Worm (Caenorhabditis elegans): ENCODE data around the gene ztf-20.
A peak's percentile ranks its signal among the peaks of the same experiment; 100 is the strongest.

Gene ztf-20

ce11 chrV:18980980-18981529, 21.1 kb upstream of the ztf-20 start, which contains the start of the genes mrps-35 and sws-1 (continued):
- TF ChIP-seq dmd-9 (GFP tag; IDR thresholded peaks at IDR 0.05) (peak; percentile 92), tra-1 (GFP tag; IDR thresholded peaks at IDR 0.05) (peak; percentile 85), dmd-6 (GFP tag; IDR thresholded peaks at IDR 0.05) (peak; percentile 64), hlh-30 (tag; optimal IDR thresholded peaks at IDR 0.05; ENCODE audit: insufficient read depth) (no peak), duxl-1 (tag; optimal IDR thresholded peaks at IDR 0.05; ENCODE audit: poor library complexity) (peak; percentile 70), dve-1 (tag; optimal IDR thresholded peaks at IDR 0.05; ENCODE audit: insufficient read depth) (peak; percentile 27), dpl-1 (GFP tag; optimal IDR thresholded peaks at IDR 0.05) (peak; percentile 96), nhr-6 (tag; optimal IDR thresholded peaks at IDR 0.05) (peak; percentile 67), hmg-1.1 (GFP tag; IDR thresholded peaks at IDR 0.05) (0 out of 2 replicates have a peak, but pooled peaks have one; percentile 38), F49E8.2 (tag; optimal IDR thresholded peaks at IDR 0.05; ENCODE audit: borderline replicate concordance) (peak; percentile 47), ZK337.2 (GFP tag; IDR thresholded peaks at IDR 0.05) (peak; percentile 92), hif-1 (tag; optimal IDR thresholded peaks at IDR 0.05) (peak in 1 of 2 experiments; percentile 87), unc-130 (GFP tag; optimal IDR thresholded peaks at IDR 0.05) (peak; percentile 79), hlh-11 (tag; optimal IDR thresholded peaks at IDR 0.05) (peak; percentile 0)

- TF ChIP-seq mxl-2 (GFP tag; conservative IDR thresholded peaks at IDR 0.05) (0 out of 2 replicates have a peak, but pooled peaks have one; percentile 7), tra-1 (GFP tag; IDR thresholded peaks at IDR 0.05) (0 out of 2 replicates have a peak, but pooled peaks have one; percentile 38), F26F4.8 (GFP tag; conservative IDR thresholded peaks at IDR 0.05) (0 out of 2 replicates have a peak, but pooled peaks have one; percentile 36)
These were observed 20.1 kb upstream of the ztf-20 start for ce11 chrV:18980091-18980490.

- TF ChIP-seq zag-1 (tag; optimal IDR thresholded peaks at IDR 0.05) (no peak), sdz-12 (GFP tag; optimal IDR thresholded peaks at IDR 0.05) (no peak), nhr-77 (tag; optimal IDR thresholded peaks at IDR 0.05) (no peak), dve-1 (tag; optimal IDR thresholded peaks at IDR 0.05; ENCODE audit: insufficient read depth) (peak; percentile 25), D1046.2 (GFP tag; IDR thresholded peaks at IDR 0.05) (no peak), daf-16 (GFP tag; optimal IDR thresholded peaks at IDR 0.05) (no peak), daf-16 (tag; optimal IDR thresholded peaks at IDR 0.05) (peak; percentile 65), nhr-237 (tag; optimal IDR thresholded peaks at IDR 0.05) (no peak), nhr-28 (tag; optimal IDR thresholded peaks at IDR 0.05) (peak; percentile 0), lin-1 (GFP tag; IDR thresholded peaks at IDR 0.05) (no peak), ctbp-1 (GFP tag; IDR thresholded peaks at IDR 0.05) (no peak), hlh-11 (tag; optimal IDR thresholded peaks at IDR 0.05) (peak; percentile 28), pqm-1 (tag; optimal IDR thresholded peaks at IDR 0.05) (peak; percentile 45), lin-39 (tag; optimal IDR thresholded peaks at IDR 0.05) (no peak), dmd-9 (GFP tag; IDR thresholded peaks at IDR 0.05) (no peak), nhr-25 (tag; optimal IDR thresholded peaks at IDR 0.05; ENCODE audit: borderline replicate concordance, insufficient read depth) (no peak), dmd-6 (GFP tag; IDR thresholded peaks at IDR 0.05) (peak; percentile 45; the same call in 1 of the 2 replicates), mxl-2 (GFP tag; conservative IDR thresholded peaks at IDR 0.05) (no peak), ceh-32 (tag; optimal IDR thresholded peaks at IDR 0.05; ENCODE audit: poor library complexity) (no peak), mes-2 (tag; optimal IDR thresholded peaks at IDR 0.05; ENCODE audit: poor library complexity, severe bottlenecking) (no peak)
These were observed 18.3 kb upstream of the ztf-20 start for ce11 chrV:18978301-18978700.

ce11 chrV:18977876-18978275, 17.9 kb upstream of the ztf-20 start, which contains the start of gene Y39B6A.41:
TSS of gene Y39B6A.41 (minus strand) at chrV:18977976.
- TF ChIP-seq vab-7 (GFP tag; IDR thresholded peaks at IDR 0.05), result no peak

Data from whole organism, L4 larva.